Fruit fly (Drosophila melanogaster) whole organism, embryonic: ENCODE measurements around the gene CG6785.

ENCODE experiments used
- Antp ChIP-seq: fragments of 200-800 bp; sonication (Bioruptor generic); optimal IDR thresholded peaks from 3 replicates; lab custom pipeline; 2016; ENCODE audit warnings: missing biosample characterization, missing genetic modification characterization
- Atf6 ChIP-seq: fragments of 200-800 bp; sonication (Bioruptor generic); IDR thresholded peaks from 2 replicates; pipeline ENCODE4 v1.3.6; 2022; ENCODE audit warnings: missing biosample characterization, missing genetic modification characterization
- B-H2 ChIP-seq: fragments of 200-800 bp; sonication (Bioruptor generic); optimal IDR thresholded peaks from 2 replicates; lab custom pipeline; 2018; ENCODE audit warnings: missing biosample characterization, mild to moderate bottlenecking, missing genetic modification characterization
- Bgb ChIP-seq: fragments of 200-800 bp; sonication (Bioruptor generic); IDR thresholded peaks from 2 replicates; pipeline ENCODE4 v1.3.6; 2022; ENCODE audit warnings: missing biosample characterization, missing genetic modification characterization; ENCODE audit not compliant: partially characterized antibody
- CG10366 ChIP-seq: fragments of 200-800 bp; sonication (Bioruptor generic); IDR thresholded peaks from 2 replicates; pipeline ENCODE4 v1.3.6; 2022; ENCODE audit warnings: missing biosample characterization, missing genetic modification characterization
- CG11247 ChIP-seq: fragments of 200-800 bp; sonication (Bioruptor generic); IDR thresholded peaks from 2 replicates; pipeline ENCODE4 v1.3.6; 2022; ENCODE audit warnings: missing biosample characterization, missing genetic modification characterization
- CG13123 ChIP-seq: fragments of 200-800 bp; sonication (Bioruptor generic); optimal IDR thresholded peaks from 2 replicates; lab custom pipeline; 2016; ENCODE audit warnings: missing biosample characterization, missing genetic modification characterization
- CG13296 ChIP-seq: fragments of 200-800 bp; sonication (Bioruptor generic); optimal IDR thresholded peaks from 3 replicates; lab custom pipeline; 2018; ENCODE audit warnings: missing biosample characterization, mild to moderate bottlenecking, missing genetic modification characterization
- CG13894 ChIP-seq: fragments of 200-800 bp; sonication (Bioruptor generic); optimal IDR thresholded peaks from 3 replicates; lab custom pipeline; 2018; ENCODE audit warnings: missing biosample characterization, mild to moderate bottlenecking, missing genetic modification characterization, moderate library complexity
- CG1529 ChIP-seq: fragments of 200-800 bp; sonication (Bioruptor generic); optimal IDR thresholded peaks from 3 replicates; lab custom pipeline; 2018; ENCODE audit warnings: missing biosample characterization, missing genetic modification characterization
- CG15514 ChIP-seq: fragments of 200-800 bp; sonication (Bioruptor generic); optimal IDR thresholded peaks from 3 replicates; lab custom pipeline; 2017; ENCODE audit warnings: missing biosample characterization, missing genetic modification characterization, mild to moderate bottlenecking, moderate library complexity, missing genetic modification reagents
- CG16779 ChIP-seq: fragments of 200-800 bp; sonication (Bioruptor generic); IDR thresholded peaks from 2 replicates; pipeline ENCODE4 v1.3.6; 2022; ENCODE audit warnings: missing biosample characterization, missing genetic modification characterization
- CG17359 ChIP-seq: fragments of 200-800 bp; sonication (Bioruptor generic); optimal IDR thresholded peaks from 3 replicates; lab custom pipeline; 2018; ENCODE audit warnings: missing biosample characterization, mild to moderate bottlenecking, missing genetic modification characterization, moderate library complexity
- CG17829 ChIP-seq: fragments of 200-800 bp; optimal IDR thresholded peaks from 2 replicates; lab custom pipeline; 2019; ENCODE audit warnings: missing biosample characterization, mild to moderate bottlenecking, missing genetic modification characterization, moderate library complexity
- CG3726 ChIP-seq: fragments of 200-800 bp; sonication (Bioruptor generic); IDR thresholded peaks from 3 replicates; pipeline ENCODE4, ENCODE4 v1.3.6; 2022; ENCODE audit warnings: missing biosample characterization, missing genetic modification characterization
- CG3838 ChIP-seq: fragments of 200-800 bp; sonication (Bioruptor generic); optimal IDR thresholded peaks from 3 replicates; lab custom pipeline; 2016; ENCODE audit warnings: missing biosample characterization, missing genetic modification characterization
- CG42726 ChIP-seq: fragments of 200-800 bp; sonication (Bioruptor generic); IDR thresholded peaks from 2 replicates; pipeline ENCODE4 v1.3.6; 2022; ENCODE audit warnings: missing biosample characterization, missing genetic modification characterization; ENCODE audit not compliant: partially characterized antibody
- CG4282 ChIP-seq: fragments of 200-800 bp; sonication (Bioruptor generic); optimal IDR thresholded peaks from 2 replicates; lab custom pipeline; 2016; ENCODE audit warnings: missing biosample characterization, missing genetic modification characterization
- CG5953 ChIP-seq: fragments of 200-800 bp; sonication (Bioruptor generic); IDR thresholded peaks from 2 replicates; pipeline ENCODE4 v1.3.6; 2022; ENCODE audit warnings: missing biosample characterization, missing genetic modification characterization
- CG6791 ChIP-seq: fragments of 200-800 bp; sonication (Bioruptor generic); IDR thresholded peaks from 3 replicates; pipeline ENCODE4 v1.3.6; 2022; ENCODE audit warnings: missing biosample characterization, missing genetic modification characterization; ENCODE audit not compliant: partially characterized antibody
- CG7839 ChIP-seq: fragments of 200-800 bp; sonication (Bioruptor generic); optimal IDR thresholded peaks from 3 replicates; lab custom pipeline; 2018; ENCODE audit warnings: missing biosample characterization, mild to moderate bottlenecking, missing genetic modification characterization, moderate library complexity
- CG9609 ChIP-seq: fragments of 200-800 bp; sonication (Bioruptor generic); optimal IDR thresholded peaks from 3 replicates; lab custom pipeline; 2016; ENCODE audit warnings: missing biosample characterization, missing genetic modification characterization
- D19A ChIP-seq: fragments of 200-800 bp; optimal IDR thresholded peaks from 3 replicates; lab custom pipeline; 2019; ENCODE audit warnings: missing biosample characterization, mild to moderate bottlenecking, missing genetic modification characterization, moderate library complexity
- Dll ChIP-seq: fragments of 200-800 bp; sonication (Bioruptor generic); IDR thresholded peaks from 4 replicates; pipeline ENCODE4 v1.3.6; 2022; ENCODE audit warnings: missing biosample characterization, missing genetic modification characterization; ENCODE audit not compliant: partially characterized antibody
- Drgx ChIP-seq: fragments of 200-800 bp; sonication (Bioruptor generic); IDR thresholded peaks from 2 replicates; pipeline ENCODE4 v1.3.6; 2022; ENCODE audit warnings: missing biosample characterization, missing genetic modification characterization
- E2f2 ChIP-seq: fragments of 200-800 bp; sonication (Bioruptor generic); IDR thresholded peaks from 2 replicates; pipeline ENCODE4 v1.3.6; 2022; ENCODE audit warnings: missing biosample characterization, missing genetic modification characterization
- Elba2 ChIP-seq: fragments of 200-800 bp; sonication (Bioruptor generic); optimal IDR thresholded peaks from 3 replicates; lab custom pipeline; 2016; ENCODE audit warnings: missing biosample characterization, missing genetic modification characterization
- Ets65A ChIP-seq: fragments of 200-800 bp; sonication (Bioruptor generic); peaks from one replicate; lab custom pipeline; 2016; ENCODE audit warnings: missing biosample characterization, missing genetic modification characterization
- HLH3B ChIP-seq: fragments of 200-800 bp; sonication (Bioruptor generic); IDR thresholded peaks from 2 replicates; pipeline ENCODE4 v1.3.6; 2022; ENCODE audit warnings: missing biosample characterization, missing genetic modification characterization
- Hsf ChIP-seq: fragments of 200-800 bp; sonication (Bioruptor generic); optimal IDR thresholded peaks from 3 replicates; lab custom pipeline; 2016; ENCODE audit warnings: missing biosample characterization, missing genetic modification characterization
- Jarid2 ChIP-seq: fragments of 200-800 bp; sonication (Bioruptor generic); optimal IDR thresholded peaks from 3 replicates; lab custom pipeline; 2017; ENCODE audit warnings: mild to moderate bottlenecking, missing biosample characterization, missing genetic modification reagents, missing genetic modification characterization
- Kr ChIP-seq: fragments of 200-800 bp; sonication (Bioruptor generic); optimal IDR thresholded peaks from 2 replicates; lab custom pipeline; 2017; ENCODE audit warnings: missing biosample characterization, mild to moderate bottlenecking, missing genetic modification characterization
- Lim3 ChIP-seq: fragments of 200-800 bp; sonication (Bioruptor generic); IDR thresholded peaks from 2 replicates; pipeline ENCODE4 v1.3.6; 2022; ENCODE audit warnings: missing biosample characterization, missing genetic modification characterization
- Mrtf ChIP-seq: fragments of 200-800 bp; sonication (Bioruptor generic); IDR thresholded peaks from 3 replicates; pipeline ENCODE4 v1.3.6; 2022; ENCODE audit warnings: missing biosample characterization, missing genetic modification characterization
- NC2α ChIP-seq: fragments of 200-800 bp; sonication (Bioruptor generic); optimal IDR thresholded peaks from 2 replicates; lab custom pipeline; 2016; ENCODE audit warnings: missing biosample characterization, missing genetic modification characterization
- NFAT ChIP-seq: fragments of 200-800 bp; sonication (Bioruptor generic); IDR thresholded peaks from 2 replicates; pipeline ENCODE4 v1.3.6; 2022; ENCODE audit warnings: missing biosample characterization, missing genetic modification characterization
- Scr ChIP-seq: fragments of 200-800 bp; sonication (Bioruptor generic); IDR thresholded peaks from 2 replicates; pipeline ENCODE4 v1.3.6; 2022; ENCODE audit warnings: missing biosample characterization, missing genetic modification characterization; ENCODE audit not compliant: partially characterized antibody
- Vsx1 ChIP-seq: fragments of 200-800 bp; sonication (Bioruptor generic); optimal IDR thresholded peaks from 2 replicates; lab custom pipeline; 2017; ENCODE audit warnings: missing biosample characterization, mild to moderate bottlenecking, missing genetic modification characterization, missing genetic modification reagents
- bowl ChIP-seq: fragments of 200-800 bp; sonication (Bioruptor generic); IDR thresholded peaks from 2 replicates; pipeline ENCODE4 v1.3.6; 2022; ENCODE audit warnings: missing biosample characterization, missing genetic modification characterization
- chif ChIP-seq, 2 experiments: fragments of 200-800 bp; sonication (Bioruptor generic); optimal IDR thresholded peaks; 3 replicates each; lab custom pipeline; 2016; ENCODE audit warnings: missing biosample characterization in 2 of 2, missing genetic modification characterization in 2 of 2
- ems ChIP-seq: fragments of 200-800 bp; sonication (Bioruptor generic); optimal IDR thresholded peaks from 3 replicates; lab custom pipeline; 2016; ENCODE audit warnings: missing biosample characterization, missing genetic modification characterization
- gcm ChIP-seq: fragments of 200-800 bp; sonication (Bioruptor generic); optimal IDR thresholded peaks from 2 replicates; lab custom pipeline; 2019; ENCODE audit warnings: missing biosample characterization, mild to moderate bottlenecking, missing genetic modification characterization, moderate library complexity
- prd ChIP-seq, 3 experiments: fragments of >200 bp in 2 of 3; fragments of 200-800 bp in 1 of 3; sonication (Bioruptor generic) in 1 of 3; optimal IDR thresholded peaks in 2 of 3; IDR thresholded peaks in 1 of 3; 2 replicates in 2 of 3; 3 replicates in 1 of 3; pipeline versions ENCODE4 v1.3.6 to Lab custom; 2017 to 2022; ENCODE audit warnings: missing biosample characterization in 1 of 3, missing genetic modification characterization in 1 of 3
- repo ChIP-seq: fragments of 200-800 bp; sonication (Bioruptor generic); optimal IDR thresholded peaks from 2 replicates; lab custom pipeline; 2016; ENCODE audit warnings: missing biosample characterization, missing genetic modification characterization
- run ChIP-seq: fragments of 200-800 bp; sonication (Bioruptor generic); optimal IDR thresholded peaks from 3 replicates; lab custom pipeline; 2018; ENCODE audit warnings: missing biosample characterization, mild to moderate bottlenecking, missing genetic modification characterization
- sim ChIP-seq: fragments of 200-800 bp; sonication (Bioruptor generic); IDR thresholded peaks from 2 replicates; pipeline ENCODE4 v1.3.6; 2022; ENCODE audit warnings: missing biosample characterization, missing genetic modification characterization
- sr ChIP-seq: fragments of 200-800 bp; sonication (Bioruptor generic); IDR thresholded peaks from 3 replicates; pipeline ENCODE4 v1.3.6; 2022; ENCODE audit warnings: missing biosample characterization, missing genetic modification characterization
- ttk ChIP-seq: fragments of 200-800 bp; sonication (Bioruptor generic); IDR thresholded peaks from 2 replicates; pipeline ENCODE4 v2.1.2; 2022; ENCODE audit warnings: missing biosample characterization, missing genetic modification characterization
- wek ChIP-seq: fragments of 200-800 bp; sonication (Bioruptor generic); optimal IDR thresholded peaks from 3 replicates; lab custom pipeline; 2018; ENCODE audit warnings: missing biosample characterization, mild to moderate bottlenecking, missing genetic modification characterization, moderate library complexity

Gene CG6785

dm6 chr2L:12011682-12012655, 33.0 kb downstream of the CG6785 start (continued):
- TF ChIP-seq sim = no peak
- peak; percentile 58 for TF ChIP-seq Hsf (GFP tag; lab: Kevin White, UChicago)
- TF ChIP-seq D19A = peak; percentile 67
- peak; percentile 90 for TF ChIP-seq CG13894 (tag; lab: Kevin White, UChicago)
- no peak for TF ChIP-seq CG5953 (GFP tag; lab: Robert Waterston, UW)
- TF ChIP-seq Kr (GFP tag; lab: Kevin White, UChicago) = peak; percentile 92
- no peak for TF ChIP-seq CG4282
- TF ChIP-seq NFAT = no peak
- TF ChIP-seq Vsx1 (GFP tag; lab: Kevin White, UChicago) = peak; percentile 51
- TF ChIP-seq bowl (GFP tag; lab: Robert Waterston, UW) = no peak
- TF ChIP-seq CG10366 (GFP tag; lab: Robert Waterston, UW) = no peak
- TF ChIP-seq CG15514 (GFP tag; lab: Kevin White, UChicago) = peak; percentile 94
- TF ChIP-seq repo (GFP tag; lab: Kevin White, UChicago) = peak; percentile 77
- peak; percentile 44 for TF ChIP-seq CG13296 (GFP tag; lab: Kevin White, UChicago)
- TF ChIP-seq sr (GFP tag; lab: Robert Waterston, UW) = no peak
- TF ChIP-seq CG6791 (GFP tag; lab: Robert Waterston, UW) = no peak
- TF ChIP-seq CG3838 (GFP tag; lab: Kevin White, UChicago) = peak; percentile 46
- no peak for TF ChIP-seq ttk (GFP tag; lab: Robert Waterston, UW)
- no peak for TF ChIP-seq Scr
- TF ChIP-seq CG9609 = peak; percentile 69
- peak; percentile 74 for TF ChIP-seq B-H2
- no peak for TF ChIP-seq CG42726 (GFP tag; lab: Robert Waterston, UW)
- no peak for TF ChIP-seq Lim3 (GFP tag; lab: Robert Waterston, UW)
- TF ChIP-seq Ets65A (GFP tag; lab: Kevin White, UChicago) = peak; percentile 89
- peak; percentile 58 for TF ChIP-seq NC2α (GFP tag; lab: Kevin White, UChicago)
- peak; percentile 60 for TF ChIP-seq CG7839 (tag; lab: Kevin White, UChicago)
- TF ChIP-seq E2f2 (GFP tag; lab: Robert Waterston, UW) = no peak
- no peak for TF ChIP-seq Atf6 (GFP tag; lab: Robert Waterston, UW)
- peak; percentile 98 for TF ChIP-seq CG17829 (tag; lab: Kevin White, UChicago)
- TF ChIP-seq ems (GFP tag; lab: Kevin White, UChicago) = peak; percentile 74
- no peak for TF ChIP-seq HLH3B (GFP tag; lab: Robert Waterston, UW)
- TF ChIP-seq Drgx = no peak
- TF ChIP-seq chif (GFP tag; optimal IDR thresholded peaks at IDR 0.05; lab: Kevin White, UChicago) = peak; percentile 49 to 61
- no peak for TF ChIP-seq Mrtf (GFP tag; lab: Robert Waterston, UW)
- peak; percentile 42 for TF ChIP-seq CG1529
- TF ChIP-seq Bgb (GFP tag; lab: Robert Waterston, UW) = no peak
- peak; percentile 69 for TF ChIP-seq wek
- TF ChIP-seq CG13123 (GFP tag; lab: Kevin White, UChicago) = no peak
- TF ChIP-seq CG3726 (GFP tag; lab: Robert Waterston, UW) = no peak
- no peak for TF ChIP-seq CG16779 (GFP tag; lab: Robert Waterston, UW)
- no peak for TF ChIP-seq prd (optimal IDR thresholded peaks at IDR 0.05; lab: Kevin White, UChicago)
- no peak for TF ChIP-seq prd (GFP tag; IDR thresholded peaks at IDR 0.05; lab: Robert Waterston, UW)
- TF ChIP-seq Elba2 = no peak
- peak; percentile 22 for TF ChIP-seq Jarid2 (GFP tag; lab: Kevin White, UChicago)
- TF ChIP-seq gcm (GFP tag; lab: Kevin White, UChicago) = peak; percentile 77
- TF ChIP-seq CG17359 (tag; lab: Kevin White, UChicago) = peak; percentile 73
- peak; percentile 97 for TF ChIP-seq run (tag; lab: Kevin White, UChicago)
- no peak for TF ChIP-seq CG11247 (GFP tag; lab: Robert Waterston, UW)
- peak; percentile 85 for TF ChIP-seq Antp (GFP tag; lab: Kevin White, UChicago)
- TF ChIP-seq Dll = no peak
